Fruit fly (Drosophila melanogaster): ENCODE measurements around the gene CLS.

dm6 chr3R:25680528-25680927 lies 6.6 kb downstream of the CLS start, which contains the start of the genes CG4743 and Idh3g:
- TF ChIP-seq Sox15 (GFP tag; optimal IDR thresholded peaks at IDR 0.05): peak; percentile 91
- peak; percentile 94 for TF ChIP-seq Gug (GFP tag; IDR thresholded peaks at IDR 0.05)
- peak; percentile 90 for TF ChIP-seq CG8319 (GFP tag; optimal IDR thresholded peaks at IDR 0.05)
- TF ChIP-seq Eip93F (GFP tag; optimal IDR thresholded peaks at IDR 0.05): peak; percentile 79
- peak; percentile 91 for TF ChIP-seq Eip75B (GFP tag; optimal IDR thresholded peaks at IDR 0.05)
- peak; percentile 92 for TF ChIP-seq CG31627 (GFP tag; optimal IDR thresholded peaks at IDR 0.05)
- TF ChIP-seq CG3032 (tag; optimal IDR thresholded peaks at IDR 0.05): peak; percentile 97
- TF ChIP-seq CG7368 (GFP tag; optimal IDR thresholded peaks at IDR 0.05): peak; percentile 89
- TF ChIP-seq CG15336 (GFP tag; IDR thresholded peaks at IDR 0.05): peak; percentile 96
- no peak for TF ChIP-seq CG6276 (GFP tag; optimal IDR thresholded peaks at IDR 0.05)
- TF ChIP-seq acj6 (GFP tag; optimal IDR thresholded peaks at IDR 0.05): peak; percentile 97
- peak; percentile 88 for TF ChIP-seq CG11902 (GFP tag; optimal IDR thresholded peaks at IDR 0.05)
- peak; percentile 93 for TF ChIP-seq lz (GFP tag; optimal IDR thresholded peaks at IDR 0.05)
- TF ChIP-seq Hr39 (GFP tag; optimal IDR thresholded peaks at IDR 0.05): peak; percentile 87
